Fruit fly (Drosophila melanogaster) Kc167 (cell line): ENCODE results near the gene Tsp39D.

ENCODE experiments used
- Myc ChIP-seq: fragments of >200 bp; optimal IDR thresholded peaks from 2 replicates; lab custom pipeline; 2017; ENCODE audit warnings: missing external identifiers
- h ChIP-seq: fragments of >200 bp; optimal IDR thresholded peaks from 3 replicates; lab custom pipeline; 2018; ENCODE audit warnings: missing external identifiers
- psq ChIP-seq: fragments of >200 bp; optimal IDR thresholded peaks from 2 replicates; lab custom pipeline; 2017; ENCODE audit warnings: missing external identifiers
- ttk ChIP-seq: sonication (Bioruptor generic); optimal IDR thresholded peaks from 2 replicates; lab custom pipeline; 2017; ENCODE audit warnings: missing external identifiers

dm6 chr2L:21329353-21329752 lies 15.1 kb upstream of the Tsp39D start:
- no peak for TF ChIP-seq psq (lab: Kevin White, UChicago)
- TF ChIP-seq Myc (lab: Kevin White, UChicago): no peak
- TF ChIP-seq ttk (lab: Kevin White, UChicago): no peak
- no peak for TF ChIP-seq h (lab: Kevin White, UChicago)
